Fruit fly (Drosophila melanogaster): ENCODE measurements around the gene RpS10a.

Gene RpS10a

dm6 chr3R:27621861-27622260, 30.7 kb upstream of the RpS10a start (continued):
- no peak for TF ChIP-seq CG8359 (GFP tag; optimal IDR thresholded peaks at IDR 0.05; ENCODE audit: borderline replicate concordance)
- TF ChIP-seq crol (GFP tag; IDR thresholded peaks at IDR 0.05), result no peak
- no peak for TF ChIP-seq Poxn (GFP tag; IDR thresholded peaks at IDR 0.05)
- no peak for TF ChIP-seq crp (GFP tag; optimal IDR thresholded peaks at IDR 0.05)
- no peak for TF ChIP-seq Eip74EF (GFP tag; optimal IDR thresholded peaks at IDR 0.05)
- TF ChIP-seq da (GFP tag; optimal IDR thresholded peaks at IDR 0.05), result no peak
- no peak for TF ChIP-seq luna (GFP tag; optimal IDR thresholded peaks at IDR 0.05)
- no peak for TF ChIP-seq Lim3 (GFP tag; IDR thresholded peaks at IDR 0.05)
- TF ChIP-seq Dip3 (GFP tag; optimal IDR thresholded peaks at IDR 0.05), result no peak
- TF ChIP-seq Dbx (GFP tag; IDR thresholded peaks at IDR 0.05), result 0 out of 3 replicates have a peak, but pooled peaks have one; percentile 24
- TF ChIP-seq gem (tag; optimal IDR thresholded peaks at IDR 0.05), result no peak
- TF ChIP-seq MBD-R2 (GFP tag; IDR thresholded peaks at IDR 0.05), result no peak
- TF ChIP-seq usp (GFP tag; optimal IDR thresholded peaks at IDR 0.05), result no peak
- TF ChIP-seq klu (GFP tag; IDR thresholded peaks at IDR 0.05), result no peak
- TF ChIP-seq Dp (GFP tag; optimal IDR thresholded peaks at IDR 0.05), result no peak
- TF ChIP-seq Hmx (GFP tag; optimal IDR thresholded peaks at IDR 0.05), result no peak
- TF ChIP-seq Nf-YC (tag; optimal IDR thresholded peaks at IDR 0.05), result no peak
- no peak for TF ChIP-seq Nf-YB (GFP tag; optimal IDR thresholded peaks at IDR 0.05)
- no peak for TF ChIP-seq corto (GFP tag; optimal IDR thresholded peaks at IDR 0.05)
- TF ChIP-seq trem (tag; optimal IDR thresholded peaks at IDR 0.05), result no peak
- TF ChIP-seq D19A (tag; optimal IDR thresholded peaks at IDR 0.05), result no peak
- no peak for TF ChIP-seq Opbp (GFP tag; IDR thresholded peaks at IDR 0.05; ENCODE audit: partially characterized antibody)
- no peak for TF ChIP-seq CG15601 (tag; optimal IDR thresholded peaks at IDR 0.05)
- peak; percentile 5 for TF ChIP-seq bcd (GFP tag; optimal IDR thresholded peaks at IDR 0.05)
- no peak for TF ChIP-seq crc (GFP tag; optimal IDR thresholded peaks at IDR 0.05)
- TF ChIP-seq amos (GFP tag; IDR thresholded peaks at IDR 0.05; ENCODE audit: partially characterized antibody), result no peak
- no peak for TF ChIP-seq CG3838 (GFP tag; optimal IDR thresholded peaks at IDR 0.05)
- no peak for TF ChIP-seq sob (GFP tag; IDR thresholded peaks at IDR 0.05)
- TF ChIP-seq Atf6 (GFP tag; IDR thresholded peaks at IDR 0.05), result 0 out of 2 replicates have a peak, but pooled peaks have one; percentile 20
- TF ChIP-seq Elba2 (GFP tag; optimal IDR thresholded peaks at IDR 0.05), result no peak
- TF ChIP-seq D (optimal IDR thresholded peaks at IDR 0.05), result no peak
- TF ChIP-seq D (GFP tag; optimal IDR thresholded peaks at IDR 0.05), result no peak
- no peak for TF ChIP-seq CG6175 (GFP tag; IDR thresholded peaks at IDR 0.05)
- TF ChIP-seq CG4404 (GFP tag; IDR thresholded peaks at IDR 0.05), result no peak
- no peak for TF ChIP-seq CG1529 (GFP tag; optimal IDR thresholded peaks at IDR 0.05)
- no peak for TF ChIP-seq CG2129 (GFP tag; IDR thresholded peaks at IDR 0.05; ENCODE audit: partially characterized antibody)
- TF ChIP-seq Dip2 (GFP tag; IDR thresholded peaks at IDR 0.05), result no peak
- no peak for TF ChIP-seq stwl (tag; optimal IDR thresholded peaks at IDR 0.05)
- no peak for TF ChIP-seq NC2α (GFP tag; optimal IDR thresholded peaks at IDR 0.05)
- no peak for TF ChIP-seq Adf1 (GFP tag; IDR thresholded peaks at IDR 0.05)
- no peak for TF ChIP-seq CG4360 (GFP tag; IDR thresholded peaks at IDR 0.05)
- no peak for TF ChIP-seq CG12744 (GFP tag; optimal IDR thresholded peaks at IDR 0.05)
- TF ChIP-seq CG10366 (GFP tag; IDR thresholded peaks at IDR 0.05), result no peak
- no peak for TF ChIP-seq hth (optimal IDR thresholded peaks at IDR 0.05)
- no peak for TF ChIP-seq Sry-β (GFP tag; optimal IDR thresholded peaks at IDR 0.05)
- no peak for TF ChIP-seq insv (GFP tag; optimal IDR thresholded peaks at IDR 0.05)
- no peak for TF ChIP-seq CG5180 (GFP tag; optimal IDR thresholded peaks at IDR 0.05)
- no peak for TF ChIP-seq BtbVII (GFP tag; optimal IDR thresholded peaks at IDR 0.05)
- TF ChIP-seq CG18764 (GFP tag; optimal IDR thresholded peaks at IDR 0.05), result no peak
- TF ChIP-seq h (optimal IDR thresholded peaks at IDR 0.05), result no peak
- no peak for TF ChIP-seq CG1647 (GFP tag; optimal IDR thresholded peaks at IDR 0.05)
- TF ChIP-seq eve (GFP tag; optimal IDR thresholded peaks at IDR 0.05), result no peak
- no peak for TF ChIP-seq CG8281 (tag; optimal IDR thresholded peaks at IDR 0.05)
